Worm (Caenorhabditis elegans): ENCODE results near the gene rbc-1.

ce11 chrX:14594825-14595224, 16.3 kb upstream of the rbc-1 start, which contains the start of gene C44H4.8:
- TF ChIP-seq nhr-77 (tag; optimal IDR thresholded peaks at IDR 0.05) (no peak), pqm-1 (tag; optimal IDR thresholded peaks at IDR 0.05) (no peak), nhr-237 (tag; optimal IDR thresholded peaks at IDR 0.05) (no peak), nhr-76 (tag; optimal IDR thresholded peaks at IDR 0.05) (no peak), hmg-11 (tag; optimal IDR thresholded peaks at IDR 0.05) (no peak), skn-1 (tag; optimal IDR thresholded peaks at IDR 0.05) (no peak), nhr-43 (tag; optimal IDR thresholded peaks at IDR 0.05; ENCODE audit: poor library complexity, severe bottlenecking) (no peak), pha-4 (tag; optimal IDR thresholded peaks at IDR 0.05) (no peak), sea-2 (GFP tag; optimal IDR thresholded peaks at IDR 0.05) (no peak), ceh-9 (tag; optimal IDR thresholded peaks at IDR 0.05) (no peak)

All from whole organism, L3 larva.